Worm (Caenorhabditis elegans): ENCODE data around the gene iff-1.

- no peak for TF ChIP-seq T26A5.8 (tag; optimal IDR thresholded peaks at IDR 0.05)
- TF ChIP-seq aptf-3 (GFP tag; IDR thresholded peaks at IDR 0.05): no peak
- no peak for TF ChIP-seq repo-1 (tag; optimal IDR thresholded peaks at IDR 0.05)
- TF ChIP-seq madf-8 (GFP tag; conservative IDR thresholded peaks at IDR 0.05): no peak
- no peak for TF ChIP-seq pha-4 (tag; optimal IDR thresholded peaks at IDR 0.05)
- no peak for TF ChIP-seq attf-6 (GFP tag; IDR thresholded peaks at IDR 0.05)
- no peak for TF ChIP-seq egrh-3 (GFP tag; IDR thresholded peaks at IDR 0.05)
- no peak for TF ChIP-seq hlh-12 (tag; optimal IDR thresholded peaks at IDR 0.05)
- TF ChIP-seq F57A8.1 (GFP tag; optimal IDR thresholded peaks at IDR 0.05): no peak
- TF ChIP-seq ccch-3 (GFP tag; optimal IDR thresholded peaks at IDR 0.05): no peak
- TF ChIP-seq hmg-1.2 (GFP tag; IDR thresholded peaks at IDR 0.05): no peak
- no peak for TF ChIP-seq ztf-22 (GFP tag; optimal IDR thresholded peaks at IDR 0.05)
- TF ChIP-seq cebp-1 (GFP tag; IDR thresholded peaks at IDR 0.05): no peak
- no peak for TF ChIP-seq cebp-1 (tag; optimal IDR thresholded peaks at IDR 0.05)
These were observed 39.8 kb upstream of the iff-1 start for ce11 chrIII:9786776-9787175.

All from whole organism, young adult.